Worm (Caenorhabditis elegans) whole organism, young adult: ENCODE data around the gene unc-6.

ENCODE experiments used
- Y95B8A.8 ChIP-seq: fragments of 200-800 bp; sonication (Bioruptor generic); IDR thresholded peaks from 2 replicates; pipeline ENCODE4 v1.3.6; 2022; ENCODE audit warnings: missing genetic modification reagents, missing genetic modification characterization, missing compliant biosample characterization
- aptf-3 ChIP-seq: fragments of 200-800 bp; sonication (Bioruptor generic); IDR thresholded peaks from 2 replicates; pipeline ENCODE4 v1.3.6; 2022; ENCODE audit warnings: missing genetic modification characterization, missing compliant biosample characterization
- egl-44 ChIP-seq: fragments of 200-800 bp; sonication (Bioruptor generic); IDR thresholded peaks from 2 replicates; pipeline ENCODE4 v1.3.6; 2022; ENCODE audit warnings: missing genetic modification reagents, missing genetic modification characterization, missing compliant biosample characterization
- nfya-1 ChIP-seq: sonication (generic microtip); optimal IDR thresholded peaks from 2 replicates; lab custom pipeline; 2017; ENCODE audit warnings: antibody characterized with exemption, missing compliant biosample characterization, missing genetic modification characterization, borderline replicate concordance; ENCODE audit not compliant: insufficient read depth
- snpc-1.1 ChIP-seq: sonication (generic microtip); optimal IDR thresholded peaks from 2 replicates; lab custom pipeline; 2017; ENCODE audit warnings: missing genetic modification characterization, mild to moderate bottlenecking, missing compliant biosample characterization, antibody characterized with exemption, moderate library complexity, missing genotype, missing genetic modification reagents; ENCODE audit not compliant: insufficient read depth
- tlf-1 ChIP-seq: fragments of 200-800 bp; sonication (Bioruptor generic); optimal IDR thresholded peaks from 2 replicates; lab custom pipeline; 2018; ENCODE audit warnings: mild to moderate bottlenecking, missing genetic modification characterization, missing compliant biosample characterization
- unc-130 ChIP-seq: sonication (generic microtip); optimal IDR thresholded peaks from 2 replicates; lab custom pipeline; 2016; ENCODE audit warnings: missing genetic modification reagents, missing genetic modification characterization, missing compliant biosample characterization

ce11 chrX:6941711-6942110 lies 52.2 kb downstream of the unc-6 start:
- no peak for TF ChIP-seq egl-44
- no peak for TF ChIP-seq unc-130 (GFP tag; lab: Kevin White, UChicago)
- TF ChIP-seq aptf-3 = no peak
- no peak for TF ChIP-seq snpc-1.1
- no peak for TF ChIP-seq tlf-1 (GFP tag; lab: Kevin White, UChicago)
- TF ChIP-seq nfya-1 = no peak
- no peak for TF ChIP-seq Y95B8A.8 (GFP tag; lab: Robert Waterston, UW)
